Worm (Caenorhabditis elegans): Measurements from ENCODE around the gene blos-4.
A peak's percentile ranks its signal among the peaks of the same experiment; 100 is the strongest.

Gene blos-4

ce11 chrII:6281903-6282302 is 36.9 kb downstream of the blos-4 start:
- TF ChIP-seq F23B12.7 (tag; optimal IDR thresholded peaks at IDR 0.05; ENCODE audit: insufficient read depth) (no peak), nhr-80 (tag; optimal IDR thresholded peaks at IDR 0.05) (peak; percentile 13), hrde-1 (tag; optimal IDR thresholded peaks at IDR 0.05; ENCODE audit: borderline replicate concordance) (no peak)

- TF ChIP-seq gei-17 (GFP tag; optimal IDR thresholded peaks at IDR 0.05) = no peak
- peak; percentile 51 for TF ChIP-seq nhr-80 (tag; optimal IDR thresholded peaks at IDR 0.05)
Observed at ce11 chrII:6283074-6283473, 38.0 kb downstream of the blos-4 start, which contains the start of gene F13H8.1. Gene F13H8.1, plus strand, starts transcription at chrII:6283384.

ce11 chrII:6286865-6287264 is 41.8 kb downstream of the blos-4 start, which contains the start of gene F13H8.6:
Gene F13H8.6, minus strand, starts transcription at chrII:6286965.
- TF ChIP-seq T26A5.8 (tag; optimal IDR thresholded peaks at IDR 0.05) (no peak), pbrm-1 (GFP tag; IDR thresholded peaks at IDR 0.05) (no peak), madf-3 (GFP tag; IDR thresholded peaks at IDR 0.05) (no peak), ztf-22 (GFP tag; optimal IDR thresholded peaks at IDR 0.05) (no peak)

- no peak for TF ChIP-seq ccch-3 (GFP tag; optimal IDR thresholded peaks at IDR 0.05)
- no peak for TF ChIP-seq Y53G8AR.9 (GFP tag; conservative IDR thresholded peaks at IDR 0.05)
- TF ChIP-seq cebp-1 (GFP tag; IDR thresholded peaks at IDR 0.05) = no peak
- TF ChIP-seq cebp-1 (tag; optimal IDR thresholded peaks at IDR 0.05) = no peak
Observed at ce11 chrII:6288104-6288503, 43.1 kb downstream of the blos-4 start.

ce11 chrII:6290047-6290582 is 45.1 kb downstream of the blos-4 start, which contains the start of gene upb-1:
Gene upb-1, minus strand, starts transcription at chrII:6290097.
- peak; percentile 32 for TF ChIP-seq nhr-80 (tag; optimal IDR thresholded peaks at IDR 0.05)
- no peak for TF ChIP-seq egrh-3 (GFP tag; IDR thresholded peaks at IDR 0.05)

- TF ChIP-seq cebp-2 (GFP tag; IDR thresholded peaks at IDR 0.05) (no peak), madf-6 (GFP tag; IDR thresholded peaks at IDR 0.05) (no peak), madf-10 (tag; optimal IDR thresholded peaks at IDR 0.05) (no peak), fkh-3 (tag; optimal IDR thresholded peaks at IDR 0.05) (no peak), nfyb-1 (GFP tag; IDR thresholded peaks at IDR 0.05) (no peak), nhr-80 (tag; optimal IDR thresholded peaks at IDR 0.05) (no peak), B0019.2 (GFP tag; conservative IDR thresholded peaks at IDR 0.05) (no peak), ceh-27 (GFP tag; optimal IDR thresholded peaks at IDR 0.05) (no peak), egl-44 (GFP tag; IDR thresholded peaks at IDR 0.05) (no peak), D2030.7 (GFP tag; IDR thresholded peaks at IDR 0.05) (no peak)
Observed at ce11 chrII:6292527-6292926, 47.5 kb downstream of the blos-4 start, which contains the start of gene nyn-3. Gene nyn-3, minus strand, starts transcription at chrII:6292627.

ce11 chrII:6294261-6294660 is 49.2 kb downstream of the blos-4 start, which contains the start of gene mps-1:
Gene mps-1, minus strand, starts transcription at chrII:6294361.
- TF ChIP-seq nfya-2 (GFP tag; IDR thresholded peaks at IDR 0.05) (no peak), sptf-2 (GFP tag; optimal IDR thresholded peaks at IDR 0.05) (no peak), ztf-28 (GFP tag; IDR thresholded peaks at IDR 0.05) (no peak), F49E8.2 (tag; optimal IDR thresholded peaks at IDR 0.05; ENCODE audit: insufficient read depth) (no peak), cebp-2 (GFP tag; IDR thresholded peaks at IDR 0.05) (no peak), snpc-4 (GFP tag; optimal IDR thresholded peaks at IDR 0.05) (no peak), snpc-4 (tag; optimal IDR thresholded peaks at IDR 0.05) (no peak), madf-3 (GFP tag; IDR thresholded peaks at IDR 0.05) (no peak), lin-26 (GFP tag; IDR thresholded peaks at IDR 0.05) (no peak), athp-1 (tag; optimal IDR thresholded peaks at IDR 0.05) (no peak)

Data from whole organism, young adult.